Fruit fly (Drosophila melanogaster): ENCODE data around the gene squ.

Gene squ

dm6 chr2L:16686412-16687043 lies 6.7 kb downstream of the squ start:
- no peak for TF ChIP-seq klu (GFP tag; IDR thresholded peaks at IDR 0.05)
- peak; percentile 24 for TF ChIP-seq corto (GFP tag; optimal IDR thresholded peaks at IDR 0.05)
- TF ChIP-seq BEAF-32 (GFP tag; optimal IDR thresholded peaks at IDR 0.05), result no peak
- peak; percentile 7 for TF ChIP-seq sens (GFP tag)
- 0 out of 2 replicates have a peak, but pooled peaks have one; percentile 8 for TF ChIP-seq sisA (GFP tag; IDR thresholded peaks at IDR 0.05)
- TF ChIP-seq Meics (GFP tag; optimal IDR thresholded peaks at IDR 0.05), result no peak
- 0 out of 4 replicates have a peak, but pooled peaks have one; percentile 19 for TF ChIP-seq Gug (GFP tag; IDR thresholded peaks at IDR 0.05)
- no peak for TF ChIP-seq CG14710 (tag; optimal IDR thresholded peaks at IDR 0.05)
- TF ChIP-seq cg (GFP tag; optimal IDR thresholded peaks at IDR 0.05), result peak; percentile 35
- TF ChIP-seq CG6683 (GFP tag; optimal IDR thresholded peaks at IDR 0.05), result no peak
- TF ChIP-seq Drgx (GFP tag; IDR thresholded peaks at IDR 0.05), result peak; percentile 37; the same call in 1 of the 2 replicates
- no peak for TF ChIP-seq mam (GFP tag; optimal IDR thresholded peaks at IDR 0.05)
- peak; percentile 48 for TF ChIP-seq sqz (GFP tag; optimal IDR thresholded peaks at IDR 0.05)
- TF ChIP-seq cad (GFP tag; optimal IDR thresholded peaks at IDR 0.05), result peak; percentile 60
- TF ChIP-seq CG10565 (GFP tag; optimal IDR thresholded peaks at IDR 0.05), result no peak
- no peak for TF ChIP-seq HHEX (GFP tag; optimal IDR thresholded peaks at IDR 0.05)
- TF ChIP-seq CG2199 (GFP tag; IDR thresholded peaks at IDR 0.05), result 0 out of 3 replicates have a peak, but pooled peaks have one; percentile 10
- TF ChIP-seq CG11723 (GFP tag; optimal IDR thresholded peaks at IDR 0.05), result no peak
- no peak for TF ChIP-seq B-H1 (GFP tag; IDR thresholded peaks at IDR 0.05)
- no peak for TF ChIP-seq luna (GFP tag; optimal IDR thresholded peaks at IDR 0.05)
- peak; percentile 93 for TF ChIP-seq nom (GFP tag; optimal IDR thresholded peaks at IDR 0.05)
- no peak for TF ChIP-seq zfh1 (GFP tag; IDR thresholded peaks at IDR 0.05)
- no peak for TF ChIP-seq sug (tag; optimal IDR thresholded peaks at IDR 0.05)
- no peak for TF ChIP-seq p53 (GFP tag; optimal IDR thresholded peaks at IDR 0.05)
- TF ChIP-seq Hey (tag; optimal IDR thresholded peaks at IDR 0.05), result no peak
- no peak for TF ChIP-seq TFAM (GFP tag; optimal IDR thresholded peaks at IDR 0.05)
- peak; percentile 76 for TF ChIP-seq zf30C (GFP tag; optimal IDR thresholded peaks at IDR 0.05)
- TF ChIP-seq row (GFP tag; IDR thresholded peaks at IDR 0.05), result 0 out of 3 replicates have a peak, but pooled peaks have one; percentile 8
- TF ChIP-seq Med (GFP tag), result peak; percentile 76
- peak in 1 of 2 experiments; percentile 60 for TF ChIP-seq bsh (GFP tag; optimal IDR thresholded peaks at IDR 0.05)
- TF ChIP-seq H2.0 (GFP tag; IDR thresholded peaks at IDR 0.05), result peak; percentile 7; the same call in 1 of the 2 replicates
- TF ChIP-seq dati (GFP tag; IDR thresholded peaks at IDR 0.05), result no peak
- peak; percentile 11 for TF ChIP-seq CG17385 (GFP tag; optimal IDR thresholded peaks at IDR 0.05)
- TF ChIP-seq CG34422 (GFP tag; IDR thresholded peaks at IDR 0.05), result 0 out of 3 replicates have a peak, but pooled peaks have one; percentile 23

- TF ChIP-seq twi (tag; optimal IDR thresholded peaks at IDR 0.05), result no peak
- TF ChIP-seq Hr39 (optimal IDR thresholded peaks at IDR 0.05), result no peak
- TF ChIP-seq Dek (tag; optimal IDR thresholded peaks at IDR 0.05), result no peak
- peak; percentile 53 for TF ChIP-seq Ets65A (GFP tag)
- TF ChIP-seq CG32767 (GFP tag; IDR thresholded peaks at IDR 0.05), result no peak
- TF ChIP-seq gem (tag; optimal IDR thresholded peaks at IDR 0.05), result peak; percentile 3
- no peak for TF ChIP-seq pum (GFP tag; optimal IDR thresholded peaks at IDR 0.05)
- TF ChIP-seq CG7556 (GFP tag; optimal IDR thresholded peaks at IDR 0.05), result no peak
- TF ChIP-seq Hey (tag; optimal IDR thresholded peaks at IDR 0.05), result no peak
- TF ChIP-seq stc (GFP tag; IDR thresholded peaks at IDR 0.05), result no peak
- no peak for TF ChIP-seq CG33557 (GFP tag; optimal IDR thresholded peaks at IDR 0.05)
- no peak for TF ChIP-seq kni (GFP tag; optimal IDR thresholded peaks at IDR 0.05)
- TF ChIP-seq CG30431 (GFP tag; optimal IDR thresholded peaks at IDR 0.05), result no peak
- TF ChIP-seq CG10462 (GFP tag; optimal IDR thresholded peaks at IDR 0.05), result no peak
- TF ChIP-seq Drgx (GFP tag; IDR thresholded peaks at IDR 0.05), result peak; percentile 44
- TF ChIP-seq CG5180 (GFP tag; optimal IDR thresholded peaks at IDR 0.05), result no peak
- TF ChIP-seq Neu2 (GFP tag; optimal IDR thresholded peaks at IDR 0.05; ENCODE audit: borderline replicate concordance), result no peak
- no peak for TF ChIP-seq Hr78 (GFP tag; optimal IDR thresholded peaks at IDR 0.05)
- TF ChIP-seq Lim3 (GFP tag; IDR thresholded peaks at IDR 0.05), result no peak
- peak in 1 of 2 experiments; percentile 44 for TF ChIP-seq bsh (GFP tag; optimal IDR thresholded peaks at IDR 0.05)
- TF ChIP-seq nom (GFP tag; optimal IDR thresholded peaks at IDR 0.05), result peak; percentile 45
These were observed 8.0 kb downstream of the squ start for dm6 chr2L:16687863-16688262.

Data from whole organism, embryonic.